Worm (Caenorhabditis elegans): Measurements from ENCODE around the gene C02E7.7.
A peak's percentile ranks its signal among the peaks of the same experiment; 100 is the strongest.
"Not testable (repeated sequence)": the region's sequence is repeated elsewhere in the genome, so short reads cannot be mapped to it uniquely, and the experiment has no call there.

Gene C02E7.7

DNA sequence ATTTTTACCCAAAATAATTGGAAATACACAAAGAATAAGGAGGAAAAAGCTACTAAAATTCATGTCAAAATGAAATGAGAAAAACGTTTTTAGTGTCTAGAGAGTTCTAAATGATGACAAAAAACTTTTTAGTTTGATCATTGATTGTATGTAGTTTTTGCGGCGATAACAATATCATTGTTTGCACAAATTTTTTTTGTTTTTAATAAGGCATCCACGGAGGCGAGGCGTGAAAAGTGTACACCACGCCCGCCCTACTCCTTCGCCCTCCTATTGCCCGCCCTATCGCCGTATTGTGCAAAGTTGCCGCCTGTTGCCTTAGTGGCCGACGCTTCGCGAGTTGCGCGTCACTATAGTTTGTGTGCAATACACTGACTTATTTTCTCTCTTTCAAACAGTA is 18.4 kb downstream of the C02E7.7 start, which contains the start of gene ugt-10:
Gene ugt-10 (minus strand): TSS at position 101 of the 400 bp plus-strand sequence.
- peak in 1 of 2 experiments; percentile 75 for TF ChIP-seq unc-62 (GFP tag; optimal IDR thresholded peaks at IDR 0.05 in 1 of 2)
- TF ChIP-seq unc-62 (tag; optimal IDR thresholded peaks at IDR 0.05), result not testable (repeated sequence)

DNA sequence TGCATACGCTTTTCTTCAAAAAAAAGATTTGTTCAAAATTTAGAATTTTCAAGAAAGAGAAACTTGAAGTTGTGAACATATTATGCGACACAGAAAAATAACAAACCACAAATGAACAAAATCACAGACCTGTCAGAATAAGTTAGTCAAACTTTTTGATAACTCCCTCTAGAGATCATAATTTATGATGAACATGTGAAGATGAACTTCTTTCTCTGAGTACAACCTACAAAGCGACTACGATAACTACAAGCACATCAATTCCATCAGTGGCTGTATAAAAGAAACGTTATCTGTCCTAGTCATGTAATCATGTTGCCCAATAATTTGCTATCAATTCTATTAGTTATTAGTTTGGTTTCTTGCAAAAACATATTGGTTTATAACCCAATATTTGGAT is 22.6 kb downstream of the C02E7.7 start, which contains the start of gene ugt-9:
Gene ugt-9 (plus strand): TSS at position 305 of the 400 bp plus-strand sequence.
- TF ChIP-seq unc-62 (GFP tag; optimal IDR thresholded peaks at IDR 0.05 in 1 of 2) (peak in 1 of 2 experiments; percentile 84), unc-62 (tag; optimal IDR thresholded peaks at IDR 0.05) (no peak), nhr-28 (tag; optimal IDR thresholded peaks at IDR 0.05) (peak; percentile 99), nhr-77 (tag; optimal IDR thresholded peaks at IDR 0.05) (peak; percentile 53), lim-7 (GFP tag; IDR thresholded peaks at IDR 0.05) (no peak), daf-16 (GFP tag; optimal IDR thresholded peaks at IDR 0.05) (no peak), daf-16 (tag; optimal IDR thresholded peaks at IDR 0.05) (peak; percentile 17)

DNA sequence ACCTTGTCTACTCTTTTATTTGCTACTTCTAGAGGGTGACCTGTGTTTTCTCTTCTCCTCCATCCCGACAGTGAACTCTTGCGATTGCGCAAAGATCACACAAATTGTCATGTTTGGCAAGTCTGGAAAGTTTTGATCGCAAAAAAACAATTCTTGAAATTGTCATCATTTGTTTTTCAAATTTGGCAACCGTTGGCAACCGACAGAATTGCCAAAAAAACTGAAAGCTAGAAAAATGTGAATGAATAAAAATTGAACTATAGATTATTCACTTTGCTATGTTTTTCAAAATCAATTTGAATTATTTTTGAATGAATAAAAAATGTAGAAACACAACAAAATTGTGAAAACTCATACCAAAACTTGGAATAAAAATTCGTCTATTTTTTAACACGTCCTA is 23.4 kb downstream of the C02E7.7 start, which contains the start of gene ugt-11:
Gene ugt-11 (minus strand): TSS at position 101 of the 400 bp plus-strand sequence.
- no peak for TF ChIP-seq daf-19 (GFP tag; conservative IDR thresholded peaks at IDR 0.05)
- no peak for TF ChIP-seq lin-29 (GFP tag; IDR thresholded peaks at IDR 0.05)
- peak; percentile 21 for TF ChIP-seq aha-1 (tag)

DNA sequence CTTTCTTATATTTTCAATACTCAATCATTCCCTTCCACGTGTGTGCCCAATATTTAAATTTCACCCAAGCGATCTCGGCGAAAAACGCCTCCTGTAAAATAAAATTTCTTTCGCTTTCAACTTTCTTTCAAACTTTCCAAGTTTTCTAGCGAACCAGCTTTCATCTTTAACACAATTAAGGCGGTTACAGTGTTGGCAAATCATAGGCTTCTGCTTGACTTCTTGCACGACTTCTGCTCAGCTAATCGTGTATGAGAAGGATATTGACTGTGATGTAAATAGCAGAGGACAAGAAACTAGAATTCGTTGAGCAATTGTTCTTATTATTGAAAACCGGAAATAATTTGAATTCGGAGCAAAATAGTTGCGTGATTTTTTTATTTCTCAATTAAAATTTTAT is 27.1 kb downstream of the C02E7.7 start:
- no peak for TF ChIP-seq mdt-29 (GFP tag; IDR thresholded peaks at IDR 0.05)
- no peak for TF ChIP-seq tag-97 (GFP tag; IDR thresholded peaks at IDR 0.05)
- TF ChIP-seq egl-43 (GFP tag; IDR thresholded peaks at IDR 0.05), result no peak
- TF ChIP-seq ceh-20 (GFP tag; IDR thresholded peaks at IDR 0.05), result no peak
- TF ChIP-seq mxl-3 (GFP tag; optimal IDR thresholded peaks at IDR 0.05), result no peak
- peak; percentile 60 for TF ChIP-seq lin-38 (GFP tag; IDR thresholded peaks at IDR 0.05)
- TF ChIP-seq F49E8.2 (tag; optimal IDR thresholded peaks at IDR 0.05; ENCODE audit: borderline replicate concordance), result peak; percentile 30
- TF ChIP-seq ceh-62 (tag; optimal IDR thresholded peaks at IDR 0.05), result no peak
- no peak for TF ChIP-seq jun-1 (tag; optimal IDR thresholded peaks at IDR 0.05)
- no peak for TF ChIP-seq daf-8 (GFP tag; IDR thresholded peaks at IDR 0.05)
- no peak for TF ChIP-seq lir-3 (tag; optimal IDR thresholded peaks at IDR 0.05)
- no peak for TF ChIP-seq attf-4 (tag; optimal IDR thresholded peaks at IDR 0.05)
- no peak for TF ChIP-seq madf-9 (GFP tag; conservative IDR thresholded peaks at IDR 0.05)
- TF ChIP-seq nhr-76 (tag; optimal IDR thresholded peaks at IDR 0.05), result no peak
- peak; percentile 26 for TF ChIP-seq unc-130 (GFP tag; optimal IDR thresholded peaks at IDR 0.05)
- no peak for TF ChIP-seq ztf-11 (tag; optimal IDR thresholded peaks at IDR 0.05)
- TF ChIP-seq R02D3.7 (tag; optimal IDR thresholded peaks at IDR 0.05), result no peak
- TF ChIP-seq ces-1 (GFP tag; optimal IDR thresholded peaks at IDR 0.05), result no peak
- TF ChIP-seq nhr-41 (GFP tag; IDR thresholded peaks at IDR 0.05), result no peak

DNA sequence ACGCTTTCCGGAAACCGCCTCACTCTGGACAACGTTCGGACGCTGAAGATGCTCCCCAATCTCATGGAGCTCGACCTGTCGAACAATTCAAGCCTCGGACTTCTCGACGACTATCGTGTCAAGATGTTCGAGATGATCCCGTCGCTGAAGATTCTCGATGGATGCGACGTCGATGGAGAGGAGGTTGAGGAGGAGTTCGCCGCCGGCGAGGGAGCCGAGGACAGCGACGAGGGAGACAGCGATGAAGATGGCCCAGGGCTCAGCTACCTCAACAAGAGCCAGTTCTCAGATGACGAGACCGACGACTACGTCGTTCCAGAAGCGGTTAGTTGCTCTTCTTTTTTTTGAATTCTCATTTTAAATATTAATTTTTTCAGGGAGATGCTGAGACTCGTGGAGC is 27.6 kb downstream of the C02E7.7 start:
- TF ChIP-seq ztf-7 (tag; optimal IDR thresholded peaks at IDR 0.05) (no peak), set-16 (GFP tag; IDR thresholded peaks at IDR 0.05) (peak; percentile 86), F44E2.7 (GFP tag; IDR thresholded peaks at IDR 0.05) (no peak)

DNA sequence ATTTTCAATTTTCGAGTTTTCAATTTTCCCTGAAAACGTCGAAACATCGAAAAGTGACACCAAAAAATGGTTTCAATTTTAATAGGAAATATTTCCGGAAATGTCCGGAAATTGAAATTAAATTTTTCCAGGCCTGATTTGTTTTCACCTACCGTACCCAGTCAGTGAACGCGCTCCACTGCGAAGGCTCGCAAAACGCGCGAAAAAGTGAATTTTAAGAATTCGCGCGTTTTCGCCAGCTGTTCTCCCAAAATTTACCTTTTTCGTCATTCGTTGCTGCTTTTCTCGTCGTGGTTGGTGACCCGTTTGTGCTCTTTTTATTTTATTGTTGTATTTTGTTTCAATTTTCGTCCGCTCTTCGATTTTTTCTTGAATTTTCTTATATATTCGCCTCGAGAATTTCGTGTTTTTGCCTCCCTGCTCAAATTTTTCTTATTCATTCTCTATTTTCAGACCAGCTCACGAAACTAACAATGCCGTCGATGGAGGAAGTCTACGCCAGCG is 28.3 kb downstream of the C02E7.7 start, which contains the start of gene T19H12.2:
Gene T19H12.2 (plus strand): TSS at position 454 of the 504 bp plus-strand sequence.
- peak; percentile 78 for TF ChIP-seq snpc-1.2 (GFP tag; IDR thresholded peaks at IDR 0.05)
- peak; percentile 87 for TF ChIP-seq Y48G9A.11 (GFP tag; IDR thresholded peaks at IDR 0.05)
- peak; percentile 91 for TF ChIP-seq unc-130 (GFP tag; optimal IDR thresholded peaks at IDR 0.05)
- TF ChIP-seq lin-13 (GFP tag; optimal IDR thresholded peaks at IDR 0.05), result peak; percentile 32
- TF ChIP-seq aha-1 (tag), result no peak
- peak; percentile 18; the same call in 1 of the 2 replicates for TF ChIP-seq vab-7 (GFP tag; IDR thresholded peaks at IDR 0.05)
- TF ChIP-seq ceh-62 (tag; optimal IDR thresholded peaks at IDR 0.05), result no peak
- peak; percentile 98 for TF ChIP-seq lin-38 (GFP tag; IDR thresholded peaks at IDR 0.05)
- peak; percentile 85 for TF ChIP-seq F49E8.2 (tag; optimal IDR thresholded peaks at IDR 0.05; ENCODE audit: borderline replicate concordance)
